Fruit fly (Drosophila melanogaster) whole organism, pupa: ENCODE measurements around the gene Cdc23.

Experiments used
- CG10348 ChIP-seq: fragments of 200-800 bp; sonication (Bioruptor generic); IDR thresholded peaks from 2 replicates; pipeline ENCODE4 v1.3.6; 2022; ENCODE audit warnings: missing biosample characterization, missing genetic modification characterization
- CG13204 ChIP-seq: fragments of 200-800 bp; sonication (Bioruptor generic); optimal IDR thresholded peaks from 2 replicates; lab custom pipeline; 2018; ENCODE audit warnings: missing biosample characterization, mild to moderate bottlenecking, missing genetic modification characterization, moderate library complexity

dm6 chr2L:20413826-20414225 lies 45.3 kb upstream of the Cdc23 start:
- TF ChIP-seq CG13204 (GFP tag; lab: Kevin White, UChicago), result no peak
- no peak for TF ChIP-seq CG10348 (GFP tag; lab: Robert Waterston, UW)
